Worm (Caenorhabditis elegans): Measurements from ENCODE around the gene C45H4.14.
A peak's percentile ranks its signal among the peaks of the same experiment; 100 is the strongest.

Gene C45H4.14

ce11 chrV:2201240-2201639, 42.0 kb upstream of the C45H4.14 start, which contains the start of gene cyp-32B1:
cyp-32B1 (minus strand) TSS chrV:2201415.
- TF ChIP-seq nhr-80 (tag; optimal IDR thresholded peaks at IDR 0.05) (peak; percentile 24), T07F8.4 (tag; optimal IDR thresholded peaks at IDR 0.05) (no peak)

ce11 chrV:2200402-2200801, 41.2 kb upstream of the C45H4.14 start:
- TF ChIP-seq zfh-2 (GFP tag; conservative IDR thresholded peaks at IDR 0.05) (peak; percentile 63), attf-3 (GFP tag; conservative IDR thresholded peaks at IDR 0.05) (no peak)

ce11 chrV:2199594-2199993, 40.4 kb upstream of the C45H4.14 start:
- no peak for TF ChIP-seq nhr-120 (GFP tag; IDR thresholded peaks at IDR 0.05)
- no peak for TF ChIP-seq Y95B8A.8 (GFP tag; IDR thresholded peaks at IDR 0.05)
- no peak for TF ChIP-seq lir-1 (GFP tag; conservative IDR thresholded peaks at IDR 0.05)
- TF ChIP-seq snpc-4 (GFP tag; optimal IDR thresholded peaks at IDR 0.05), result no peak
- TF ChIP-seq snpc-4 (tag; optimal IDR thresholded peaks at IDR 0.05), result peak in 2 of 4 experiments; percentile 81 to 90
- TF ChIP-seq F37B4.10 (GFP tag; IDR thresholded peaks at IDR 0.05), result 0 out of 2 replicates have a peak, but pooled peaks have one; percentile 72
- TF ChIP-seq Y53G8AR.9 (GFP tag; conservative IDR thresholded peaks at IDR 0.05), result no peak
- peak; percentile 37 for TF ChIP-seq snpc-1.1 (tag; optimal IDR thresholded peaks at IDR 0.05; ENCODE audit: insufficient read depth)
- TF ChIP-seq nfyb-1 (GFP tag; IDR thresholded peaks at IDR 0.05), result 0 out of 2 replicates have a peak, but pooled peaks have one; percentile 39
- 0 out of 2 replicates have a peak, but pooled peaks have one; percentile 12 for TF ChIP-seq zfh-2 (GFP tag; conservative IDR thresholded peaks at IDR 0.05)

- TF ChIP-seq hmg-1.2 (GFP tag; IDR thresholded peaks at IDR 0.05), result peak; percentile 92
- no peak for TF ChIP-seq tbx-9 (tag; optimal IDR thresholded peaks at IDR 0.05; ENCODE audit: borderline replicate concordance)
- TF ChIP-seq ceh-100 (GFP tag; IDR thresholded peaks at IDR 0.05), result no peak
- no peak for TF ChIP-seq F10E7.11 (tag; optimal IDR thresholded peaks at IDR 0.05)
- TF ChIP-seq nhr-80 (tag; optimal IDR thresholded peaks at IDR 0.05), result peak; percentile 47
- no peak for TF ChIP-seq snpc-3.4 (tag; optimal IDR thresholded peaks at IDR 0.05)
- no peak for TF ChIP-seq ama-1 (optimal IDR thresholded peaks at IDR 0.05)
- TF ChIP-seq ama-1 (GFP tag; optimal IDR thresholded peaks at IDR 0.05), result no peak
Measured at ce11 chrV:2192117-2192516, 32.9 kb upstream of the C45H4.14 start, which contains the start of gene nhr-13. nhr-13 (plus strand) TSS chrV:2192485.

- TF ChIP-seq madf-6 (GFP tag; IDR thresholded peaks at IDR 0.05), result no peak
- TF ChIP-seq pbrm-1 (GFP tag; IDR thresholded peaks at IDR 0.05), result no peak
- TF ChIP-seq athp-1 (tag; optimal IDR thresholded peaks at IDR 0.05), result no peak
- no peak for TF ChIP-seq die-1 (tag; optimal IDR thresholded peaks at IDR 0.05)
- no peak for TF ChIP-seq hlh-12 (tag; optimal IDR thresholded peaks at IDR 0.05)
- TF ChIP-seq nhr-90 (tag; optimal IDR thresholded peaks at IDR 0.05), result no peak
- TF ChIP-seq unc-62 (GFP tag; optimal IDR thresholded peaks at IDR 0.05), result no peak
- TF ChIP-seq C06A6.2 (GFP tag; conservative IDR thresholded peaks at IDR 0.05), result no peak
- no peak for TF ChIP-seq xnd-1 (tag; optimal IDR thresholded peaks at IDR 0.05)
- TF ChIP-seq tlf-1 (GFP tag; optimal IDR thresholded peaks at IDR 0.05), result no peak
- no peak for TF ChIP-seq nhr-80 (tag; optimal IDR thresholded peaks at IDR 0.05)
- no peak for TF ChIP-seq F23B12.7 (tag; optimal IDR thresholded peaks at IDR 0.05; ENCODE audit: insufficient read depth)
- no peak for TF ChIP-seq let-607 (tag; optimal IDR thresholded peaks at IDR 0.05)
- no peak for TF ChIP-seq F52B5.7 (tag; optimal IDR thresholded peaks at IDR 0.05)
- TF ChIP-seq Y79H2A.3 (GFP tag; conservative IDR thresholded peaks at IDR 0.05), result no peak
- no peak for TF ChIP-seq lag-1 (GFP tag; IDR thresholded peaks at IDR 0.05)
- no peak for TF ChIP-seq hrde-1 (tag; optimal IDR thresholded peaks at IDR 0.05; ENCODE audit: borderline replicate concordance)
- TF ChIP-seq C17E4.6 (GFP tag; IDR thresholded peaks at IDR 0.05), result no peak
- no peak for TF ChIP-seq efl-1 (GFP tag; optimal IDR thresholded peaks at IDR 0.05)
Measured at ce11 chrV:2191122-2191521, 31.9 kb upstream of the C45H4.14 start, which contains the start of gene srbc-42. srbc-42 (minus strand) TSS chrV:2191222.
